Worm (Caenorhabditis elegans) whole organism, L4 larva: ENCODE measurements around the gene rabn-5.

Experiments used
- D1046.2 ChIP-seq: fragments of 200-800 bp; sonication (Bioruptor generic); IDR thresholded peaks from 2 replicates; pipeline ENCODE4 v1.3.6; 2022; ENCODE audit warnings: missing genetic modification characterization, missing compliant biosample characterization
- F37D6.2 ChIP-seq: sonication (generic microtip); optimal IDR thresholded peaks from 2 replicates; lab custom pipeline; 2016; ENCODE audit warnings: mild to moderate bottlenecking, missing genetic modification characterization, missing compliant biosample characterization
- ZK546.5 ChIP-seq, 2 experiments: sonication (generic microtip); optimal IDR thresholded peaks; 2 replicates each; lab custom pipeline; 2017; ENCODE audit warnings: missing biosample characterization in 2 of 2, missing genetic modification characterization in 2 of 2
- aha-1 ChIP-seq: fragments of 150-350 bp; peaks from one replicate; lab custom pipeline; 2014; ENCODE audit warnings: missing biosample characterization, missing genetic modification characterization
- ama-1 ChIP-seq: fragments of 150-350 bp; optimal IDR thresholded peaks from 2 replicates; lab custom pipeline; 2014; ENCODE audit warnings: inconsistent platforms, mixed read lengths
- attf-4 ChIP-seq: sonication (generic microtip); optimal IDR thresholded peaks from 3 replicates; lab custom pipeline; 2017; ENCODE audit warnings: missing biosample characterization, missing genetic modification characterization
- cey-2 ChIP-seq: sonication (generic microtip); optimal IDR thresholded peaks from 3 replicates; lab custom pipeline; 2017; ENCODE audit warnings: missing genetic modification characterization, mild to moderate bottlenecking, missing compliant biosample characterization, antibody characterized with exemption, borderline replicate concordance; ENCODE audit not compliant: insufficient read depth
- ctbp-1 ChIP-seq: fragments of 200-800 bp; sonication (Bioruptor generic); IDR thresholded peaks from 2 replicates; pipeline ENCODE4 v1.3.6; 2022; ENCODE audit warnings: missing genetic modification reagents, missing genetic modification characterization, missing compliant biosample characterization
- daf-12 ChIP-seq: fragments of 150-350 bp; optimal IDR thresholded peaks from 2 replicates; lab custom pipeline; 2014; ENCODE audit warnings: missing biosample characterization, missing genetic modification reagents, missing genetic modification characterization
- daf-16 ChIP-seq, 3 experiments: sonication (generic microtip); optimal IDR thresholded peaks; 2 replicates each; lab custom pipeline; 2016 to 2017; ENCODE audit warnings: missing genetic modification characterization in 3 of 3, missing genetic modification reagents in 3 of 3, mild to moderate bottlenecking in 2 of 3, missing compliant biosample characterization in 2 of 3, missing biosample characterization in 1 of 3, moderate library complexity in 1 of 3
- dmd-6 ChIP-seq: fragments of 200-800 bp; sonication (Bioruptor generic); IDR thresholded peaks from 2 replicates; pipeline ENCODE4 v1.3.6; 2022; ENCODE audit warnings: missing genetic modification reagents, missing genetic modification characterization, missing compliant biosample characterization
- dve-1 ChIP-seq: sonication (generic microtip); optimal IDR thresholded peaks from 2 replicates; lab custom pipeline; 2017; ENCODE audit warnings: antibody characterized with exemption, mild to moderate bottlenecking, missing genetic modification characterization, missing compliant biosample characterization; ENCODE audit not compliant: insufficient read depth
- egl-43 ChIP-seq: fragments of 200-800 bp; sonication (Bioruptor generic); IDR thresholded peaks from 2 replicates; pipeline ENCODE4 v1.3.6; 2022; ENCODE audit warnings: missing genetic modification reagents, missing genetic modification characterization, missing compliant biosample characterization
- fkh-10 ChIP-seq: fragments of 150-350 bp; optimal IDR thresholded peaks from 2 replicates; lab custom pipeline; 2014; ENCODE audit warnings: missing biosample characterization, missing genetic modification reagents, missing genetic modification characterization
- gei-8 ChIP-seq: fragments of 200-800 bp; sonication (Bioruptor generic); optimal IDR thresholded peaks from 2 replicates; lab custom pipeline; 2018; ENCODE audit warnings: mild to moderate bottlenecking, missing genetic modification characterization, missing compliant biosample characterization
- hlh-11 ChIP-seq: fragments of 200-800 bp; sonication (Bioruptor generic); optimal IDR thresholded peaks from 2 replicates; lab custom pipeline; 2018; ENCODE audit warnings: mild to moderate bottlenecking, missing genetic modification characterization, missing compliant biosample characterization
- lin-29 ChIP-seq: fragments of 200-800 bp; sonication (Bioruptor generic); IDR thresholded peaks from 2 replicates; pipeline ENCODE4 v1.3.6; 2022; ENCODE audit warnings: missing genetic modification reagents, missing genetic modification characterization, missing compliant biosample characterization
- lin-38 ChIP-seq: fragments of 200-800 bp; sonication (Bioruptor generic); IDR thresholded peaks from 2 replicates; pipeline ENCODE4 v1.3.6; 2022; ENCODE audit warnings: missing genetic modification reagents, missing genetic modification characterization, missing compliant biosample characterization
- lin-39 ChIP-seq: fragments of 150-350 bp; optimal IDR thresholded peaks from 2 replicates; lab custom pipeline; 2014; ENCODE audit warnings: missing biosample characterization, missing genetic modification reagents, missing genetic modification characterization
- lir-3 ChIP-seq: sonication (generic microtip); optimal IDR thresholded peaks from 2 replicates; lab custom pipeline; 2016; ENCODE audit warnings: mild to moderate bottlenecking, missing genetic modification characterization, missing compliant biosample characterization
- lsy-2 ChIP-seq, 2 experiments: fragments of 150-350 bp in 1 of 2; sonication (generic microtip) in 1 of 2; optimal IDR thresholded peaks; 2 replicates each; lab custom pipeline; 2014 to 2017; ENCODE audit warnings: missing biosample characterization in 2 of 2, missing genetic modification characterization in 2 of 2
- madf-9 ChIP-seq: fragments of 200-800 bp; sonication (Bioruptor generic); conservative IDR thresholded peaks from 2 replicates; pipeline ENCODE4 v1.3.6; 2022; ENCODE audit warnings: missing genetic modification reagents, missing genetic modification characterization, missing compliant biosample characterization
- mdl-1 ChIP-seq, 2 experiments: fragments of 150-350 bp in 1 of 2; sonication (generic microtip) in 1 of 2; optimal IDR thresholded peaks; 2 replicates each; lab custom pipeline; 2014 to 2017; ENCODE audit warnings: missing biosample characterization in 2 of 2, missing genetic modification characterization in 2 of 2
- nhr-10 ChIP-seq: fragments of 150-350 bp; optimal IDR thresholded peaks from 2 replicates; lab custom pipeline; 2014; ENCODE audit warnings: missing biosample characterization, missing genetic modification characterization
- nhr-25 ChIP-seq: sonication (generic microtip); optimal IDR thresholded peaks from 2 replicates; lab custom pipeline; 2017; ENCODE audit warnings: missing genetic modification characterization, mild to moderate bottlenecking, missing compliant biosample characterization, antibody characterized with exemption, moderate library complexity, borderline replicate concordance; ENCODE audit not compliant: insufficient read depth
- nhr-28 ChIP-seq: fragments of 150-350 bp; optimal IDR thresholded peaks from 2 replicates; lab custom pipeline; 2014; ENCODE audit warnings: missing biosample characterization, missing genetic modification characterization
- pqm-1 ChIP-seq: sonication (generic microtip); optimal IDR thresholded peaks from 2 replicates; lab custom pipeline; 2017; ENCODE audit warnings: missing biosample characterization, missing genetic modification characterization
- rbr-2 ChIP-seq: sonication (generic microtip); optimal IDR thresholded peaks from 2 replicates; lab custom pipeline; 2016; ENCODE audit warnings: missing genotype, missing genetic modification characterization, missing compliant biosample characterization
- sdz-12 ChIP-seq: fragments of 200-800 bp; sonication (Bioruptor generic); optimal IDR thresholded peaks from 2 replicates; lab custom pipeline; 2018; ENCODE audit warnings: mild to moderate bottlenecking, missing genetic modification characterization, missing compliant biosample characterization
- set-16 ChIP-seq: fragments of 200-800 bp; sonication (Bioruptor generic); IDR thresholded peaks from 2 replicates; pipeline ENCODE4 v1.3.6; 2022; ENCODE audit warnings: missing genetic modification reagents, missing genetic modification characterization, missing compliant biosample characterization
- spr-3 ChIP-seq: fragments of 200-800 bp; sonication (Bioruptor generic); optimal IDR thresholded peaks from 2 replicates; lab custom pipeline; 2018; ENCODE audit warnings: mild to moderate bottlenecking, missing genetic modification characterization, missing compliant biosample characterization
- tag-97 ChIP-seq: fragments of 200-800 bp; sonication (Bioruptor generic); IDR thresholded peaks from 2 replicates; pipeline ENCODE4 v1.3.6; 2022; ENCODE audit warnings: missing genetic modification characterization, missing compliant biosample characterization
- unc-130 ChIP-seq: sonication (generic microtip); optimal IDR thresholded peaks from 2 replicates; lab custom pipeline; 2016; ENCODE audit warnings: missing genetic modification reagents, missing genetic modification characterization, missing compliant biosample characterization
- unc-62 ChIP-seq, 3 experiments: fragments of 150-350 bp in 1 of 3; sonication (generic microtip); optimal IDR thresholded peaks in 2 of 3; peaks in 1 of 3; 1 replicate in 1 of 3; 2 replicates in 2 of 3; lab custom pipeline; 2014 to 2017; ENCODE audit warnings: missing biosample characterization in 3 of 3, missing genetic modification characterization in 3 of 3, missing genetic modification reagents in 3 of 3, missing genotype in 1 of 3
- vab-7 ChIP-seq: fragments of 200-800 bp; sonication (Bioruptor generic); IDR thresholded peaks from 2 replicates; pipeline ENCODE4 v1.3.6; 2022; ENCODE audit warnings: missing genetic modification reagents, missing genetic modification characterization, missing compliant biosample characterization
- zfp-2 ChIP-seq: sonication (generic microtip); optimal IDR thresholded peaks from 2 replicates; lab custom pipeline; 2016; ENCODE audit warnings: mild to moderate bottlenecking, missing genetic modification characterization, missing compliant biosample characterization
- zfp-3 ChIP-seq: fragments of 200-800 bp; sonication (Bioruptor generic); conservative IDR thresholded peaks from 2 replicates; pipeline ENCODE4 v1.3.6; 2022; ENCODE audit warnings: missing genetic modification reagents, missing genetic modification characterization, missing compliant biosample characterization
- zip-11 ChIP-seq: fragments of 200-800 bp; sonication (Bioruptor generic); IDR thresholded peaks from 2 replicates; pipeline ENCODE4 v1.3.6; 2022; ENCODE audit warnings: missing genetic modification characterization, missing compliant biosample characterization
- zip-2 ChIP-seq: fragments of 150-350 bp; optimal IDR thresholded peaks from 2 replicates; lab custom pipeline; 2014; ENCODE audit warnings: missing biosample characterization, missing genetic modification characterization
- ztf-7 ChIP-seq: fragments of 150-350 bp; optimal IDR thresholded peaks from 2 replicates; lab custom pipeline; 2014; ENCODE audit warnings: missing biosample characterization, missing genetic modification characterization

The rabn-5 gene

ce11 chrIII:5863774-5864173, 579 bp upstream of the rabn-5 start, which contains the start of gene dnpp-1:
Gene dnpp-1, minus strand, starts transcription at chrIII:5863803.
- no peak for TF ChIP-seq zip-2 (tag; lab: Kevin White, UChicago)
- no peak for TF ChIP-seq D1046.2 (GFP tag; lab: Robert Waterston, UW)
- TF ChIP-seq tag-97 (GFP tag; lab: Robert Waterston, UW): no peak
- no peak for TF ChIP-seq lir-3 (tag; lab: Kevin White, UChicago)
- no peak for TF ChIP-seq ztf-7
- no peak for TF ChIP-seq rbr-2 (tag; lab: Kevin White, UChicago)
- TF ChIP-seq ama-1 (lab: Kevin White, UChicago): no peak
- TF ChIP-seq nhr-28 (tag; lab: Kevin White, UChicago): peak; percentile 41
- no peak for TF ChIP-seq zip-11 (GFP tag; lab: Robert Waterston, UW)
- TF ChIP-seq attf-4 (tag; lab: Kevin White, UChicago): no peak
- TF ChIP-seq sdz-12: no peak
- TF ChIP-seq dmd-6 (GFP tag; lab: Robert Waterston, UW): peak; percentile 49; the same call in 1 of the 2 replicates
- peak; percentile 71 for TF ChIP-seq dve-1 (tag; lab: Kevin White, UChicago)
- TF ChIP-seq vab-7 (GFP tag; lab: Robert Waterston, UW): no peak
- TF ChIP-seq nhr-10 (tag; lab: Kevin White, UChicago): no peak
- no peak for TF ChIP-seq unc-62 (GFP tag; optimal IDR thresholded peaks at IDR 0.05 in 1 of 2; lab: Kevin White, UChicago)
- TF ChIP-seq unc-62 (tag; optimal IDR thresholded peaks at IDR 0.05; lab: Kevin White, UChicago): no peak
- TF ChIP-seq set-16: no peak
- no peak for TF ChIP-seq lin-29 (GFP tag; lab: Robert Waterston, UW)
- TF ChIP-seq F37D6.2 (tag; lab: Kevin White, UChicago): no peak
- TF ChIP-seq ZK546.5 (tag; optimal IDR thresholded peaks at IDR 0.05; lab: Kevin White, UChicago): no peak
- no peak for TF ChIP-seq unc-130 (GFP tag; lab: Kevin White, UChicago)
- no peak for TF ChIP-seq zfp-3 (GFP tag; lab: Robert Waterston, UW)
- no peak for TF ChIP-seq spr-3 (GFP tag; lab: Kevin White, UChicago)
- TF ChIP-seq lin-39 (tag; lab: Kevin White, UChicago): no peak
- no peak for TF ChIP-seq egl-43
- peak; percentile 97 for TF ChIP-seq pqm-1 (tag; lab: Kevin White, UChicago)
- no peak for TF ChIP-seq madf-9
- no peak for TF ChIP-seq gei-8
- no peak for TF ChIP-seq daf-16 (GFP tag; optimal IDR thresholded peaks at IDR 0.05; lab: Kevin White, UChicago)
- TF ChIP-seq daf-16 (tag; optimal IDR thresholded peaks at IDR 0.05; lab: Kevin White, UChicago): peak; percentile 48
- peak; percentile 39 for TF ChIP-seq hlh-11 (tag; lab: Kevin White, UChicago)
- TF ChIP-seq lsy-2 (tag; optimal IDR thresholded peaks at IDR 0.05; lab: Kevin White, UChicago): no peak
- no peak for TF ChIP-seq ctbp-1

- TF ChIP-seq aha-1 (tag; lab: Kevin White, UChicago) (peak; percentile 58), gei-8 (no peak)
Observed at ce11 chrIII:5868401-5868800, 4.0 kb downstream of the rabn-5 start, which contains the start of gene eng-1. Gene eng-1, minus strand, starts transcription at chrIII:5868501.

- TF ChIP-seq zfp-2 (tag; lab: Kevin White, UChicago) (no peak), hlh-11 (tag; lab: Kevin White, UChicago) (no peak), fkh-10 (GFP tag; lab: Kevin White, UChicago) (no peak), mdl-1 (tag; optimal IDR thresholded peaks at IDR 0.05; lab: Kevin White, UChicago) (no peak), nhr-25 (tag; lab: Kevin White, UChicago) (no peak), ama-1 (lab: Kevin White, UChicago) (no peak), lin-38 (GFP tag; lab: Robert Waterston, UW) (no peak), D1046.2 (GFP tag; lab: Robert Waterston, UW) (no peak), attf-4 (tag; lab: Kevin White, UChicago) (no peak), daf-12 (tag; lab: Kevin White, UChicago) (no peak), cey-2 (tag; lab: Kevin White, UChicago) (no peak)
Observed at ce11 chrIII:5869429-5869828, 5.1 kb downstream of the rabn-5 start, which contains the start of gene F01F1.15. Gene F01F1.15, minus strand, starts transcription at chrIII:5869529.
